Worm (Caenorhabditis elegans): ENCODE results near the gene F38E11.6.

- TF ChIP-seq ref-1 (GFP tag; conservative IDR thresholded peaks at IDR 0.05) (no peak), tab-1 (GFP tag; IDR thresholded peaks at IDR 0.05) (no peak), ztf-23 (GFP tag; IDR thresholded peaks at IDR 0.05) (no peak), flt-1 (GFP tag; IDR thresholded peaks at IDR 0.05) (0 out of 2 replicates have a peak, but pooled peaks have one; percentile 15)
Measured at ce11 chrIV:9464345-9464783, 3.0 kb downstream of the F38E11.6 start.
